ENCODE assay signal across 1 fruit fly cellular context in the genomic region with DNA sequence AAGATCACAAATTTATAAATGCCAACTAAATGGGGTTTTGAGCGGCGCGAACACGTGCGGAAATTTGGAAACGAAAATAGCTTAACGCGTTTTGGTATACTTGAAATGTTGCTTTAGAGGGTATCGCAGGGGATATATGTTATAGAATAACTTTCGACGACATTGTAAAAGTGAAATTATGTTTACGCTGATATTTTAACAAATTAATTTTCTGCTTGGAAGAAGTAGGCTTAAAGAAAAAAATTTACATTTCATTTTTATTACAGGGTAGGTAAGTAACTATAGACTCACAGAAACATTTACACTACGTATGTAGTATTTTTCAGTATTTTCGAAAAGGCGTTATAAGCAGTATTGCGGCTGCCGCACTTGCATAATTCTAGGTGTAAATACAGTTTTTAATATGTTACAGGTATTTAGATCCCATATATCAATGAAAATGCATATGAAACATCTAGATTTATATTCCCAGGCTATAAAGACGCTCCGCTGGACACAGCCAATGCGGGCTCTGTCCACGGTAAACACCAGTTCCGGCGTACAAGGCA.
TF ChIP-seq lines count a peak whose summit lies in the region.

A gene (minus strand): TSS at position 80 of the 548 bp plus-strand sequence.
A gene (plus strand): TSS at position 337 of the 548 bp plus-strand sequence.

TF ChIP-seq in whole organism, embryonic, 481 proteins besides CTCF, POLR2A, EP300 and RAD21 (continued from another document and continues in another):
- peak; percentile 100 for TF ChIP-seq en (GFP tag; optimal IDR thresholded peaks at IDR 0.05; lab: Kevin White, UChicago)
- peak; percentile 100 for TF ChIP-seq MTF-1 (GFP tag; optimal IDR thresholded peaks at IDR 0.05; lab: Kevin White, UChicago; ENCODE audit: borderline replicate concordance)
- TF ChIP-seq esg (GFP tag; conservative IDR thresholded peaks at IDR 0.05; lab: Robert Waterston, UW): peak; percentile 100
- TF ChIP-seq Usf (GFP tag; optimal IDR thresholded peaks at IDR 0.05; lab: Kevin White, UChicago): peak; percentile 100
- peak; percentile 99 for TF ChIP-seq p53 (GFP tag; optimal IDR thresholded peaks at IDR 0.05; lab: Kevin White, UChicago)
- peak; percentile 100 for TF ChIP-seq CG1233 (GFP tag; optimal IDR thresholded peaks at IDR 0.05; lab: Kevin White, UChicago)
- peak; percentile 100 for TF ChIP-seq Mad (GFP tag; optimal IDR thresholded peaks at IDR 0.05; lab: Kevin White, UChicago)
- TF ChIP-seq pnt (GFP tag; optimal IDR thresholded peaks at IDR 0.05; lab: Kevin White, UChicago): peak; percentile 100
- peak; percentile 100 for TF ChIP-seq CG10267 (tag; optimal IDR thresholded peaks at IDR 0.05; lab: Kevin White, UChicago)
- peak; percentile 100 for TF ChIP-seq NC2β (GFP tag; optimal IDR thresholded peaks at IDR 0.05; lab: Kevin White, UChicago)
- TF ChIP-seq NC2α (GFP tag; optimal IDR thresholded peaks at IDR 0.05; lab: Kevin White, UChicago): peak; percentile 99
- peak; percentile 99 for TF ChIP-seq CG6765 (GFP tag; optimal IDR thresholded peaks at IDR 0.05; lab: Kevin White, UChicago)
- peak; percentile 100 for TF ChIP-seq ro (GFP tag; IDR thresholded peaks at IDR 0.05; lab: Robert Waterston, UW)
- TF ChIP-seq unc-4 (GFP tag; IDR thresholded peaks at IDR 0.05; lab: Robert Waterston, UW; ENCODE audit: partially characterized antibody): 0 out of 2 replicates have a peak, but pooled peaks have one; percentile 30
- peak; percentile 100 for TF ChIP-seq CG2202 (tag; optimal IDR thresholded peaks at IDR 0.05; lab: Kevin White, UChicago)
- TF ChIP-seq CG17359 (tag; optimal IDR thresholded peaks at IDR 0.05; lab: Kevin White, UChicago): peak; percentile 100
- peak; percentile 100 for TF ChIP-seq rib (GFP tag; IDR thresholded peaks at IDR 0.05; lab: Robert Waterston, UW)
- peak; percentile 100 for TF ChIP-seq lilli (GFP tag; optimal IDR thresholded peaks at IDR 0.05; lab: Kevin White, UChicago)
- no peak for TF ChIP-seq zen2 (GFP tag; IDR thresholded peaks at IDR 0.05; lab: Robert Waterston, UW; ENCODE audit: partially characterized antibody)
- peak; percentile 100 for TF ChIP-seq Antp (GFP tag; optimal IDR thresholded peaks at IDR 0.05; lab: Kevin White, UChicago)
- TF ChIP-seq tx (GFP tag; optimal IDR thresholded peaks at IDR 0.05; lab: Kevin White, UChicago): peak; percentile 100
- TF ChIP-seq wor (GFP tag; IDR thresholded peaks at IDR 0.05; lab: Robert Waterston, UW): peak; percentile 100
- peak; percentile 100 for TF ChIP-seq sug (tag; optimal IDR thresholded peaks at IDR 0.05; lab: Kevin White, UChicago)
- TF ChIP-seq so (GFP tag; IDR thresholded peaks at IDR 0.05; lab: Robert Waterston, UW): peak; percentile 100
- no peak for TF ChIP-seq Lpt (GFP tag; optimal IDR thresholded peaks at IDR 0.05; lab: Kevin White, UChicago)
- peak; percentile 100 for TF ChIP-seq CG7372 (GFP tag; IDR thresholded peaks at IDR 0.05; lab: Robert Waterston, UW)
- peak; percentile 88 for TF ChIP-seq z (GFP tag; IDR thresholded peaks at IDR 0.05; lab: Robert Waterston, UW)
- TF ChIP-seq ewg (GFP tag; optimal IDR thresholded peaks at IDR 0.05; lab: Kevin White, UChicago): peak; percentile 100
- TF ChIP-seq Vsx1 (GFP tag; optimal IDR thresholded peaks at IDR 0.05; lab: Kevin White, UChicago): peak; percentile 99
- peak; percentile 100 for TF ChIP-seq Aef1 (GFP tag; IDR thresholded peaks at IDR 0.05; lab: Robert Waterston, UW)
- TF ChIP-seq her (GFP tag; optimal IDR thresholded peaks at IDR 0.05; lab: Kevin White, UChicago): peak; percentile 98
- peak; percentile 100 for TF ChIP-seq CG8765 (GFP tag; IDR thresholded peaks at IDR 0.05; lab: Robert Waterston, UW)
- peak; percentile 100 for TF ChIP-seq CG12104 (GFP tag; optimal IDR thresholded peaks at IDR 0.05; lab: Kevin White, UChicago)
- peak; percentile 100 for TF ChIP-seq CG9727 (GFP tag; optimal IDR thresholded peaks at IDR 0.05; lab: Kevin White, UChicago)
- TF ChIP-seq unpg (GFP tag; optimal IDR thresholded peaks at IDR 0.05; lab: Kevin White, UChicago): peak; percentile 100
- TF ChIP-seq bigmax (GFP tag; optimal IDR thresholded peaks at IDR 0.05; lab: Kevin White, UChicago): peak; percentile 83
- TF ChIP-seq CG2116 (GFP tag; optimal IDR thresholded peaks at IDR 0.05; lab: Kevin White, UChicago): peak; percentile 94
- peak; percentile 20 for TF ChIP-seq Sin3A (optimal IDR thresholded peaks at IDR 0.05; lab: Kevin White, UChicago)
- TF ChIP-seq dm (GFP tag; optimal IDR thresholded peaks at IDR 0.05; lab: Kevin White, UChicago): peak; percentile 100
- TF ChIP-seq toy (GFP tag; IDR thresholded peaks at IDR 0.05; lab: Robert Waterston, UW): peak; percentile 100
- TF ChIP-seq cwo (GFP tag; optimal IDR thresholded peaks at IDR 0.05; lab: Kevin White, UChicago): peak; percentile 99
- peak; percentile 83 for TF ChIP-seq Sry-β (GFP tag; optimal IDR thresholded peaks at IDR 0.05; lab: Kevin White, UChicago)
- TF ChIP-seq peb (GFP tag; IDR thresholded peaks at IDR 0.05; lab: Robert Waterston, UW): peak; percentile 100
- peak; percentile 100 for TF ChIP-seq twi (tag; optimal IDR thresholded peaks at IDR 0.05; lab: Kevin White, UChicago)
- TF ChIP-seq Ets65A (GFP tag; lab: Kevin White, UChicago): peak; percentile 100
- TF ChIP-seq CG4328 (GFP tag; optimal IDR thresholded peaks at IDR 0.05; lab: Kevin White, UChicago): peak; percentile 100
- peak; percentile 100 for TF ChIP-seq phol (tag; optimal IDR thresholded peaks at IDR 0.05; lab: Kevin White, UChicago)
- peak; percentile 100 for TF ChIP-seq slbo (GFP tag; IDR thresholded peaks at IDR 0.05; lab: Robert Waterston, UW)
- peak; percentile 99 for TF ChIP-seq CG7987 (GFP tag; optimal IDR thresholded peaks at IDR 0.05; lab: Kevin White, UChicago)
- no peak for TF ChIP-seq pita (GFP tag; optimal IDR thresholded peaks at IDR 0.05; lab: Kevin White, UChicago)
- peak; percentile 100 for TF ChIP-seq CG6813 (GFP tag; optimal IDR thresholded peaks at IDR 0.05; lab: Kevin White, UChicago)
- TF ChIP-seq CG10462 (GFP tag; optimal IDR thresholded peaks at IDR 0.05; lab: Kevin White, UChicago): peak; percentile 100
- TF ChIP-seq NFAT (GFP tag; IDR thresholded peaks at IDR 0.05; lab: Robert Waterston, UW): peak; percentile 100
- TF ChIP-seq tna (GFP tag; IDR thresholded peaks at IDR 0.05; lab: Robert Waterston, UW; ENCODE audit: partially characterized antibody): 0 out of 2 replicates have a peak, but pooled peaks have one; percentile 10
- TF ChIP-seq aop (GFP tag; IDR thresholded peaks at IDR 0.05; lab: Robert Waterston, UW): peak; percentile 98
- peak; percentile 100 for TF ChIP-seq Pdp1 (GFP tag; optimal IDR thresholded peaks at IDR 0.05; lab: Kevin White, UChicago)
- peak; percentile 99 for TF ChIP-seq fd102C (GFP tag; optimal IDR thresholded peaks at IDR 0.05; lab: Kevin White, UChicago)
- TF ChIP-seq CG18011 (GFP tag; optimal IDR thresholded peaks at IDR 0.05; lab: Kevin White, UChicago): peak; percentile 93
- peak; percentile 100 for TF ChIP-seq danr (GFP tag; IDR thresholded peaks at IDR 0.05; lab: Robert Waterston, UW)
- peak; percentile 3 to 96 for TF ChIP-seq tll (GFP tag; optimal IDR thresholded peaks at IDR 0.05; lab: Kevin White, UChicago)
- TF ChIP-seq hb (GFP tag; IDR thresholded peaks at IDR 0.05; lab: Robert Waterston, UW; ENCODE audit: partially characterized antibody): no peak
- TF ChIP-seq Ada2b (GFP tag; IDR thresholded peaks at IDR 0.05; lab: Robert Waterston, UW): peak; percentile 100
- peak; percentile 45; the same call in 1 of the 2 replicates for TF ChIP-seq CG13287 (GFP tag; IDR thresholded peaks at IDR 0.05; lab: Robert Waterston, UW; ENCODE audit: partially characterized antibody)
- TF ChIP-seq YL-1 (GFP tag; optimal IDR thresholded peaks at IDR 0.05; lab: Kevin White, UChicago): peak; percentile 100
- TF ChIP-seq gsb-n (tag; optimal IDR thresholded peaks at IDR 0.05; lab: Kevin White, UChicago): peak; percentile 100
- TF ChIP-seq CG17361 (GFP tag; IDR thresholded peaks at IDR 0.05; lab: Robert Waterston, UW): peak; percentile 100
- peak; percentile 100 for TF ChIP-seq CG34376 (GFP tag; optimal IDR thresholded peaks at IDR 0.05; lab: Kevin White, UChicago)
- TF ChIP-seq CG10431 (GFP tag; optimal IDR thresholded peaks at IDR 0.05; lab: Kevin White, UChicago): peak; percentile 99
- peak; percentile 100 for TF ChIP-seq vvl (GFP tag; IDR thresholded peaks at IDR 0.05; lab: Robert Waterston, UW)
- no peak for TF ChIP-seq CG7963 (GFP tag; IDR thresholded peaks at IDR 0.05; lab: Robert Waterston, UW; ENCODE audit: partially characterized antibody)
- no peak for TF ChIP-seq mld (GFP tag; IDR thresholded peaks at IDR 0.05; lab: Robert Waterston, UW; ENCODE audit: partially characterized antibody)
- peak; percentile 99 for TF ChIP-seq gcm2 (GFP tag; optimal IDR thresholded peaks at IDR 0.05; lab: Kevin White, UChicago)
- TF ChIP-seq Taf1 (GFP tag; IDR thresholded peaks at IDR 0.05; lab: Robert Waterston, UW): peak; percentile 100
- TF ChIP-seq trem (tag; optimal IDR thresholded peaks at IDR 0.05; lab: Kevin White, UChicago): peak; percentile 98
- TF ChIP-seq CG1832 (GFP tag; optimal IDR thresholded peaks at IDR 0.05; lab: Kevin White, UChicago): no peak
- peak; percentile 69 to 88 for TF ChIP-seq insv (GFP tag; optimal IDR thresholded peaks at IDR 0.05; lab: Kevin White, UChicago)
- peak; percentile 99 for TF ChIP-seq CG7745 (tag; optimal IDR thresholded peaks at IDR 0.05; lab: Kevin White, UChicago)
- TF ChIP-seq CG7357 (GFP tag; IDR thresholded peaks at IDR 0.05; lab: Robert Waterston, UW): peak; percentile 99
- peak; percentile 98 for TF ChIP-seq ERR (GFP tag; optimal IDR thresholded peaks at IDR 0.05; lab: Kevin White, UChicago)
- TF ChIP-seq CG2199 (GFP tag; IDR thresholded peaks at IDR 0.05; lab: Robert Waterston, UW): peak; percentile 100
- peak; percentile 100 for TF ChIP-seq kay (GFP tag; optimal IDR thresholded peaks at IDR 0.05; lab: Kevin White, UChicago)
- peak; percentile 100 for TF ChIP-seq CG8924 (tag; optimal IDR thresholded peaks at IDR 0.05; lab: Kevin White, UChicago)
- peak; percentile 100 for TF ChIP-seq ems (GFP tag; optimal IDR thresholded peaks at IDR 0.05; lab: Kevin White, UChicago)
- peak; percentile 100 for TF ChIP-seq C15 (GFP tag; IDR thresholded peaks at IDR 0.05; lab: Robert Waterston, UW)
- peak; percentile 97 for TF ChIP-seq TFAM (GFP tag; optimal IDR thresholded peaks at IDR 0.05; lab: Kevin White, UChicago)
- TF ChIP-seq Ptx1 (GFP tag; IDR thresholded peaks at IDR 0.05; lab: Robert Waterston, UW): peak; percentile 100
- TF ChIP-seq CG4360 (GFP tag; IDR thresholded peaks at IDR 0.05; lab: Robert Waterston, UW): peak; percentile 96
- TF ChIP-seq lola (GFP tag; optimal IDR thresholded peaks at IDR 0.05; lab: Kevin White, UChicago): peak in 1 of 3 experiments; percentile 100
- TF ChIP-seq Dek (tag; optimal IDR thresholded peaks at IDR 0.05; lab: Kevin White, UChicago): peak; percentile 100
- peak; percentile 100 for TF ChIP-seq Ssrp (tag; optimal IDR thresholded peaks at IDR 0.05; lab: Kevin White, UChicago)
- TF ChIP-seq wdn (GFP tag; IDR thresholded peaks at IDR 0.05; lab: Robert Waterston, UW): peak; percentile 100
- peak; percentile 100 for TF ChIP-seq CG9609 (GFP tag; optimal IDR thresholded peaks at IDR 0.05; lab: Kevin White, UChicago)
- TF ChIP-seq gem (tag; optimal IDR thresholded peaks at IDR 0.05; lab: Kevin White, UChicago): peak; percentile 100
- peak; percentile 100 for TF ChIP-seq Camta (GFP tag; optimal IDR thresholded peaks at IDR 0.05; lab: Kevin White, UChicago)
- TF ChIP-seq B-H2 (GFP tag; optimal IDR thresholded peaks at IDR 0.05; lab: Kevin White, UChicago): peak; percentile 100
- TF ChIP-seq Jarid2 (GFP tag; optimal IDR thresholded peaks at IDR 0.05; lab: Kevin White, UChicago): no peak
- peak; percentile 100 for TF ChIP-seq da (GFP tag; optimal IDR thresholded peaks at IDR 0.05; lab: Kevin White, UChicago)
- TF ChIP-seq CG16863 (GFP tag; optimal IDR thresholded peaks at IDR 0.05; lab: Kevin White, UChicago): peak; percentile 100
- peak; percentile 100 for TF ChIP-seq gce (GFP tag; IDR thresholded peaks at IDR 0.05; lab: Robert Waterston, UW)
- peak; percentile 100 for TF ChIP-seq mam (GFP tag; optimal IDR thresholded peaks at IDR 0.05; lab: Kevin White, UChicago)
- peak; percentile 84 for TF ChIP-seq Dip2 (GFP tag; IDR thresholded peaks at IDR 0.05; lab: Robert Waterston, UW)
- TF ChIP-seq ap (GFP tag; IDR thresholded peaks at IDR 0.05; lab: Robert Waterston, UW): peak; percentile 100
- TF ChIP-seq kah (GFP tag; optimal IDR thresholded peaks at IDR 0.05; lab: Kevin White, UChicago): peak; percentile 99
- peak; percentile 100 for TF ChIP-seq CG15011 (GFP tag; optimal IDR thresholded peaks at IDR 0.05; lab: Kevin White, UChicago)
- TF ChIP-seq BtbVII (GFP tag; optimal IDR thresholded peaks at IDR 0.05; lab: Kevin White, UChicago): peak; percentile 100
- peak; percentile 99 for TF ChIP-seq Lim3 (GFP tag; IDR thresholded peaks at IDR 0.05; lab: Robert Waterston, UW)
- TF ChIP-seq Hmr (GFP tag; optimal IDR thresholded peaks at IDR 0.05; lab: Kevin White, UChicago): peak; percentile 100
- peak; percentile 55 to 80 for TF ChIP-seq crp (GFP tag; optimal IDR thresholded peaks at IDR 0.05; lab: Kevin White, UChicago)
- peak; percentile 100 for TF ChIP-seq Hr51 (GFP tag; optimal IDR thresholded peaks at IDR 0.05; lab: Kevin White, UChicago)
- peak; percentile 99 for TF ChIP-seq CG12155 (GFP tag; optimal IDR thresholded peaks at IDR 0.05; lab: Kevin White, UChicago)
- TF ChIP-seq Spps (tag; optimal IDR thresholded peaks at IDR 0.05; lab: Kevin White, UChicago): peak; percentile 100
- peak; percentile 99 for TF ChIP-seq luna (GFP tag; optimal IDR thresholded peaks at IDR 0.05; lab: Kevin White, UChicago)
- peak; percentile 99 for TF ChIP-seq dan (GFP tag; IDR thresholded peaks at IDR 0.05; lab: Robert Waterston, UW)
- peak; percentile 100 for TF ChIP-seq CG15696 (tag; optimal IDR thresholded peaks at IDR 0.05; lab: Kevin White, UChicago)
- TF ChIP-seq CG18476 (GFP tag; optimal IDR thresholded peaks at IDR 0.05; lab: Kevin White, UChicago): peak; percentile 99
- TF ChIP-seq schlank (tag; optimal IDR thresholded peaks at IDR 0.05; lab: Kevin White, UChicago): peak; percentile 100
- TF ChIP-seq CG13894 (tag; optimal IDR thresholded peaks at IDR 0.05; lab: Kevin White, UChicago): peak; percentile 100
- TF ChIP-seq CG8089 (GFP tag; optimal IDR thresholded peaks at IDR 0.05; lab: Kevin White, UChicago): peak; percentile 100
- peak; percentile 100 for TF ChIP-seq Drgx (GFP tag; IDR thresholded peaks at IDR 0.05; lab: Robert Waterston, UW)
- peak; percentile 100 for TF ChIP-seq CG12219 (GFP tag; optimal IDR thresholded peaks at IDR 0.05; lab: Kevin White, UChicago)
- TF ChIP-seq CG15601 (tag; optimal IDR thresholded peaks at IDR 0.05; lab: Kevin White, UChicago): peak; percentile 99
- peak; percentile 100 for TF ChIP-seq bcd (GFP tag; optimal IDR thresholded peaks at IDR 0.05; lab: Kevin White, UChicago)
